Fruit fly (Drosophila melanogaster) whole organism, embryonic: ENCODE measurements around the gene thoc6.

ENCODE experiments used
- Bgb ChIP-seq: fragments of 200-800 bp; sonication (Bioruptor generic); IDR thresholded peaks from 2 replicates; pipeline ENCODE4 v1.3.6; 2022; ENCODE audit warnings: missing biosample characterization, missing genetic modification characterization; ENCODE audit not compliant: partially characterized antibody
- CG10543 ChIP-seq: fragments of 200-800 bp; sonication (Bioruptor generic); optimal IDR thresholded peaks from 3 replicates; lab custom pipeline; 2017; ENCODE audit warnings: missing biosample characterization, mild to moderate bottlenecking, missing genetic modification characterization, moderate library complexity
- CG12659 ChIP-seq: fragments of 200-800 bp; sonication (Bioruptor generic); optimal IDR thresholded peaks from 3 replicates; lab custom pipeline; 2017; ENCODE audit warnings: mild to moderate bottlenecking, missing biosample characterization, missing genetic modification reagents, missing genetic modification characterization
- CG12769 ChIP-seq: fragments of 200-800 bp; sonication (Bioruptor generic); optimal IDR thresholded peaks from 2 replicates; lab custom pipeline; 2019; ENCODE audit warnings: missing biosample characterization, mild to moderate bottlenecking, missing genetic modification characterization, moderate library complexity
- CG1529 ChIP-seq: fragments of 200-800 bp; sonication (Bioruptor generic); optimal IDR thresholded peaks from 3 replicates; lab custom pipeline; 2018; ENCODE audit warnings: missing biosample characterization, missing genetic modification characterization
- CG2116 ChIP-seq: fragments of 200-800 bp; sonication (Bioruptor generic); optimal IDR thresholded peaks from 3 replicates; lab custom pipeline; 2018; ENCODE audit warnings: missing biosample characterization, mild to moderate bottlenecking, missing genetic modification characterization
- CG2678 ChIP-seq: fragments of 200-800 bp; sonication (Bioruptor generic); optimal IDR thresholded peaks from 3 replicates; lab custom pipeline; 2019; ENCODE audit warnings: missing biosample characterization, mild to moderate bottlenecking, missing genetic modification characterization, moderate library complexity
- CG30020 ChIP-seq: fragments of 200-800 bp; optimal IDR thresholded peaks from 2 replicates; lab custom pipeline; 2019; ENCODE audit warnings: missing biosample characterization, mild to moderate bottlenecking, missing genetic modification characterization, moderate library complexity
- CG3065 ChIP-seq: fragments of 200-800 bp; sonication (Bioruptor generic); optimal IDR thresholded peaks from 2 replicates; lab custom pipeline; 2016; ENCODE audit warnings: missing biosample characterization, missing genetic modification characterization
- CG31388 ChIP-seq: fragments of 200-800 bp; sonication (Bioruptor generic); optimal IDR thresholded peaks from 2 replicates; lab custom pipeline; 2016; ENCODE audit warnings: missing biosample characterization, missing genetic modification characterization
- CG4617 ChIP-seq: fragments of 200-800 bp; sonication (Bioruptor generic); optimal IDR thresholded peaks from 3 replicates; lab custom pipeline; 2016; ENCODE audit warnings: missing biosample characterization, missing genetic modification characterization, borderline replicate concordance
- CG4730 ChIP-seq: fragments of 200-800 bp; sonication (Bioruptor generic); IDR thresholded peaks from 2 replicates; pipeline ENCODE4 v1.3.6; 2022; ENCODE audit warnings: missing biosample characterization, missing genetic modification characterization
- CG6683 ChIP-seq: fragments of 200-800 bp; sonication (Bioruptor generic); optimal IDR thresholded peaks from 2 replicates; lab custom pipeline; 2017; ENCODE audit warnings: missing biosample characterization, mild to moderate bottlenecking, missing genetic modification characterization, missing genetic modification reagents
- CG6791 ChIP-seq: fragments of 200-800 bp; sonication (Bioruptor generic); IDR thresholded peaks from 3 replicates; pipeline ENCODE4 v1.3.6; 2022; ENCODE audit warnings: missing biosample characterization, missing genetic modification characterization; ENCODE audit not compliant: partially characterized antibody
- CG7271 ChIP-seq: fragments of 200-800 bp; sonication (Bioruptor generic); optimal IDR thresholded peaks from 2 replicates; lab custom pipeline; 2018; ENCODE audit warnings: missing biosample characterization, mild to moderate bottlenecking, missing genetic modification characterization, moderate library complexity
- CG8359 ChIP-seq: fragments of 200-800 bp; sonication (Bioruptor generic); optimal IDR thresholded peaks from 2 replicates; lab custom pipeline; 2017; ENCODE audit warnings: missing biosample characterization, mild to moderate bottlenecking, missing genetic modification characterization, borderline replicate concordance
- CG8478 ChIP-seq: fragments of >200 bp; optimal IDR thresholded peaks from 2 replicates; lab custom pipeline; 2018
- CG9215 ChIP-seq: fragments of 200-800 bp; sonication (Bioruptor generic); IDR thresholded peaks from 2 replicates; pipeline ENCODE4 v1.3.6; 2022; ENCODE audit warnings: missing biosample characterization, missing genetic modification characterization
- CG9797 ChIP-seq: fragments of 200-800 bp; sonication (Bioruptor generic); optimal IDR thresholded peaks from 3 replicates; lab custom pipeline; 2018; ENCODE audit warnings: missing biosample characterization, mild to moderate bottlenecking, missing genetic modification characterization
- Deaf1 ChIP-seq: fragments of 200-800 bp; optimal IDR thresholded peaks from 3 replicates; lab custom pipeline; 2019; ENCODE audit warnings: missing biosample characterization, mild to moderate bottlenecking, missing genetic modification characterization, moderate library complexity
- Drgx ChIP-seq: fragments of 200-800 bp; sonication (Bioruptor generic); IDR thresholded peaks from 2 replicates; pipeline ENCODE4 v1.3.6; 2022; ENCODE audit warnings: missing biosample characterization, missing genetic modification characterization
- ERR ChIP-seq: fragments of 200-800 bp; sonication (Bioruptor generic); optimal IDR thresholded peaks from 2 replicates; lab custom pipeline; 2016; ENCODE audit warnings: missing biosample characterization, missing genetic modification characterization
- HLH3B ChIP-seq: fragments of 200-800 bp; sonication (Bioruptor generic); IDR thresholded peaks from 2 replicates; pipeline ENCODE4 v1.3.6; 2022; ENCODE audit warnings: missing biosample characterization, missing genetic modification characterization
- HLH4C ChIP-seq: fragments of 200-800 bp; sonication (Bioruptor generic); IDR thresholded peaks from 3 replicates; pipeline ENCODE4 v1.3.6; 2022; ENCODE audit warnings: missing biosample characterization, missing genetic modification characterization; ENCODE audit not compliant: partially characterized antibody
- HLHmδ ChIP-seq: fragments of 200-800 bp; sonication (Bioruptor generic); optimal IDR thresholded peaks from 2 replicates; lab custom pipeline; 2018; ENCODE audit warnings: missing biosample characterization, mild to moderate bottlenecking, missing genetic modification characterization, moderate library complexity
- MBD-R2 ChIP-seq: fragments of 200-800 bp; sonication (Bioruptor generic); IDR thresholded peaks from 2 replicates; pipeline ENCODE4 v1.3.6; 2022; ENCODE audit warnings: missing biosample characterization, missing genetic modification characterization
- Med ChIP-seq: fragments of 200-800 bp; sonication (Bioruptor generic); peaks from one replicate; lab custom pipeline; 2016; ENCODE audit warnings: missing biosample characterization, missing genetic modification characterization, mild to moderate bottlenecking, inconsistent platforms, moderate library complexity
- Oli ChIP-seq: fragments of 200-800 bp; sonication (Bioruptor generic); optimal IDR thresholded peaks from 2 replicates; lab custom pipeline; 2018; ENCODE audit warnings: missing biosample characterization, mild to moderate bottlenecking, missing genetic modification characterization, moderate library complexity
- Opbp ChIP-seq: fragments of 200-800 bp; sonication (Bioruptor generic); IDR thresholded peaks from 3 replicates; pipeline ENCODE4 v1.3.6; 2022; ENCODE audit warnings: missing biosample characterization, missing genetic modification characterization; ENCODE audit not compliant: partially characterized antibody
- Sin3A ChIP-seq: fragments of >200 bp; optimal IDR thresholded peaks from 2 replicates; lab custom pipeline; 2018
- Sry-δ ChIP-seq: fragments of 200-800 bp; sonication (Bioruptor generic); optimal IDR thresholded peaks from 2 replicates; lab custom pipeline; 2016; ENCODE audit warnings: missing biosample characterization, missing genetic modification characterization
- Ssrp ChIP-seq: fragments of 200-800 bp; sonication (Bioruptor generic); optimal IDR thresholded peaks from 2 replicates; lab custom pipeline; 2018; ENCODE audit warnings: missing biosample characterization, mild to moderate bottlenecking, missing genetic modification characterization, moderate library complexity
- bab2 ChIP-seq: fragments of 200-800 bp; sonication (Bioruptor generic); optimal IDR thresholded peaks from 2 replicates; lab custom pipeline; 2016; ENCODE audit warnings: missing biosample characterization, missing genetic modification characterization
- ci ChIP-seq: fragments of 200-800 bp; sonication (Bioruptor generic); IDR thresholded peaks from 3 replicates; pipeline ENCODE4 v1.3.6; 2022; ENCODE audit warnings: missing biosample characterization, missing genetic modification characterization
- da ChIP-seq: fragments of 200-800 bp; sonication (Bioruptor generic); optimal IDR thresholded peaks from 2 replicates; lab custom pipeline; 2016; ENCODE audit warnings: missing biosample characterization, missing genetic modification characterization
- dati ChIP-seq: fragments of 200-800 bp; sonication (Bioruptor generic); IDR thresholded peaks from 2 replicates; pipeline ENCODE4 v1.3.6; 2022; ENCODE audit warnings: missing biosample characterization, missing genetic modification characterization
- exex ChIP-seq: fragments of 200-800 bp; sonication (Bioruptor generic); optimal IDR thresholded peaks from 4 replicates; lab custom pipeline; 2018; ENCODE audit warnings: missing biosample characterization, mild to moderate bottlenecking, missing genetic modification characterization, moderate library complexity
- inv ChIP-seq: fragments of 200-800 bp; sonication (Bioruptor generic); IDR thresholded peaks from 2 replicates; pipeline ENCODE4 v1.3.6; 2022; ENCODE audit warnings: missing biosample characterization, missing genetic modification characterization; ENCODE audit not compliant: partially characterized antibody
- kah ChIP-seq: fragments of 200-800 bp; sonication (Bioruptor generic); optimal IDR thresholded peaks from 2 replicates; lab custom pipeline; 2018; ENCODE audit warnings: missing biosample characterization, mild to moderate bottlenecking, missing genetic modification characterization
- nom ChIP-seq: fragments of 200-800 bp; sonication (Bioruptor generic); optimal IDR thresholded peaks from 2 replicates; lab custom pipeline; 2017; ENCODE audit warnings: missing biosample characterization, missing genetic modification characterization, mild to moderate bottlenecking, moderate library complexity, missing genetic modification reagents
- org-1 ChIP-seq: fragments of 200-800 bp; sonication (Bioruptor generic); optimal IDR thresholded peaks from 2 replicates; lab custom pipeline; 2017; ENCODE audit warnings: missing biosample characterization, missing genetic modification characterization
- sens ChIP-seq: fragments of 200-800 bp; sonication (Bioruptor generic); peaks from one replicate; lab custom pipeline; 2016; ENCODE audit warnings: missing biosample characterization, missing genetic modification characterization
- sens-2 ChIP-seq: fragments of 200-800 bp; sonication (Bioruptor generic); IDR thresholded peaks from 2 replicates; pipeline ENCODE4 v1.3.6; 2022; ENCODE audit warnings: missing biosample characterization, missing genetic modification characterization
- slbo ChIP-seq: fragments of 200-800 bp; sonication (Bioruptor generic); IDR thresholded peaks from 2 replicates; pipeline ENCODE4 v1.3.6; 2022; ENCODE audit warnings: missing biosample characterization, missing genetic modification characterization
- stwl ChIP-seq: fragments of 200-800 bp; sonication (Bioruptor generic); optimal IDR thresholded peaks from 3 replicates; lab custom pipeline; 2018; ENCODE audit warnings: missing biosample characterization, mild to moderate bottlenecking, missing genetic modification characterization, moderate library complexity
- trem ChIP-seq: fragments of 200-800 bp; optimal IDR thresholded peaks from 3 replicates; lab custom pipeline; 2019; ENCODE audit warnings: missing biosample characterization, mild to moderate bottlenecking, missing genetic modification characterization, moderate library complexity
- tup ChIP-seq: fragments of 200-800 bp; sonication (Bioruptor generic); optimal IDR thresholded peaks from 2 replicates; lab custom pipeline; 2016; ENCODE audit warnings: missing biosample characterization, mild to moderate bottlenecking, missing genetic modification characterization, moderate library complexity
- vfl ChIP-seq: fragments of 200-800 bp; sonication (Bioruptor generic); optimal IDR thresholded peaks from 2 replicates; lab custom pipeline; 2016; ENCODE audit warnings: missing biosample characterization, missing genetic modification characterization
- z ChIP-seq: fragments of 200-800 bp; sonication (Bioruptor generic); IDR thresholded peaks from 3 replicates; pipeline ENCODE4 v1.3.6; 2022; ENCODE audit warnings: missing biosample characterization, missing genetic modification characterization

Gene thoc6

DNA sequence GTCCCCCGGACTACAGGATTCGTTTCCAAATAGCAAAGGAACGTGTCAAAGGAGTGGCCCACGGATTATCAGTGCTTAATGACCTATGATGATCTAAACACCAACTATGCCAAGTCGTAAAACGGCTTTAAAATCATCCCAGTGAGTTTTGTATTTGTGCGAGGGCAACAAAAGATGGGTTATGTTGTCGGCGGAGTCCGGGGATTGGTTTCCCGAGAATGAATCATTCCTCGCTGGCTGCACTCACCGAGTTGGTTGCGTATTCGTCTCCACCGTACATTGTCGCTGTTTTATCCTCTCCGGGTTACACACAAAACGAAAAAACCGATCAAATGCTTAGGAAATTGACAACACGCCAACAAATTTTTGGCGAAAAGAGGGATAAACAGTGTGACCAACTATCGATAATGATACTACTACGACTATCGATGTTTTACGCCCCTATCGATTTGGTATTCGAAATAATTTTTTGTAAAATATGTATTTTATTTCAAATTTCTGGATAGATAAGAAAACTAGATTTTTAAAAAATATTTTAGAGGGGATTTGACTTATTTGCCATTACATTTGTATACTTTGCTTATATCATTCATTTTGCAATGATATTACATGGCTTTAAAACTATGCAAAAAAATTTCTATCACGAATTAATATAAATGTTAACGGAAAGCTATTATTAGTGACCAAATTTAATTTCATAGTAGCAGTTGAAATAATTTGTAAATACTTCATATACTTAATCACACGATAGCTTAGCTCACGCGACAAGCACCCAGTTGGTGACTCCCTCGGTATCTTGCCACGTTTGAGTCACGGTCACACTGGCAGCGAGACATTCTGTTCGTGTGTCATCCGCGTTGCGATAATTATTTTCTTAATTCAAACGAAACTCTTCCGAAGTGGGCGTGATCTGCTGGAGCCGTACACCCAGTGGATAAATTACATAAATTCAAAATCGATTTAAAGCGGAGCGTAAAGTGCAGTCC lies 47.5 kb downstream of the thoc6 start, which contains the start of the genes eIF3l and Nrx-IV (continued):
- peak; percentile 35 for TF ChIP-seq stwl (tag; lab: Kevin White, UChicago)
- no peak for TF ChIP-seq da
- TF ChIP-seq org-1: no peak
- no peak for TF ChIP-seq ERR (GFP tag; lab: Kevin White, UChicago)
- TF ChIP-seq CG10543: no peak
- no peak for TF ChIP-seq CG7271 (tag; lab: Kevin White, UChicago)
- TF ChIP-seq HLH4C (GFP tag; lab: Robert Waterston, UW): peak; percentile 69
- peak; percentile 74 for TF ChIP-seq Sry-δ (GFP tag; lab: Kevin White, UChicago)
- peak; percentile 12 for TF ChIP-seq CG12769
- no peak for TF ChIP-seq CG8359
- no peak for TF ChIP-seq z (GFP tag; lab: Robert Waterston, UW)
- TF ChIP-seq CG4617: peak; percentile 47
- no peak for TF ChIP-seq Oli (tag; lab: Kevin White, UChicago)
- peak; percentile 77 for TF ChIP-seq CG9797
- peak; percentile 11 for TF ChIP-seq kah (GFP tag; lab: Kevin White, UChicago)
- no peak for TF ChIP-seq exex (tag; lab: Kevin White, UChicago)
- no peak for TF ChIP-seq nom (GFP tag; lab: Kevin White, UChicago)
- TF ChIP-seq bab2 (GFP tag; lab: Kevin White, UChicago): no peak
- peak; percentile 72 for TF ChIP-seq inv (GFP tag; lab: Robert Waterston, UW)
- TF ChIP-seq CG2678 (tag; lab: Kevin White, UChicago): no peak
- peak; percentile 36 for TF ChIP-seq sens (GFP tag; lab: Kevin White, UChicago)
- TF ChIP-seq HLH3B (GFP tag; lab: Robert Waterston, UW): no peak
- TF ChIP-seq CG6791 (GFP tag; lab: Robert Waterston, UW): peak; percentile 56
- no peak for TF ChIP-seq CG4730 (GFP tag; lab: Robert Waterston, UW)
- TF ChIP-seq dati (GFP tag; lab: Robert Waterston, UW): no peak
- no peak for TF ChIP-seq CG8478 (lab: Kevin White, UChicago)
- TF ChIP-seq Opbp (GFP tag; lab: Robert Waterston, UW): peak; percentile 54
- TF ChIP-seq CG12659: peak; percentile 35
- peak; percentile 61 for TF ChIP-seq Deaf1 (tag; lab: Kevin White, UChicago)
- no peak for TF ChIP-seq Drgx
- peak; percentile 15; the same call in 1 of the 2 replicates for TF ChIP-seq MBD-R2 (GFP tag; lab: Robert Waterston, UW)
- peak; percentile 65 for TF ChIP-seq Med (GFP tag; lab: Kevin White, UChicago)
- TF ChIP-seq Sin3A (lab: Kevin White, UChicago): peak; percentile 24
- TF ChIP-seq trem (tag; lab: Kevin White, UChicago): peak; percentile 41
- no peak for TF ChIP-seq CG9215 (GFP tag; lab: Robert Waterston, UW)
- no peak for TF ChIP-seq Ssrp (tag; lab: Kevin White, UChicago)
- peak; percentile 47 for TF ChIP-seq CG2116
- no peak for TF ChIP-seq vfl (GFP tag; lab: Kevin White, UChicago)
- no peak for TF ChIP-seq tup (GFP tag; lab: Kevin White, UChicago)
- TF ChIP-seq sens-2 (GFP tag; lab: Robert Waterston, UW): no peak
- TF ChIP-seq CG30020 (tag; lab: Kevin White, UChicago): peak; percentile 27
- TF ChIP-seq HLHmδ (GFP tag; lab: Kevin White, UChicago): peak; percentile 39
- no peak for TF ChIP-seq CG1529 (GFP tag; lab: Kevin White, UChicago)
- no peak for TF ChIP-seq CG6683 (GFP tag; lab: Kevin White, UChicago)
- peak; percentile 28; the same call in 1 of the 3 replicates for TF ChIP-seq ci (GFP tag; lab: Robert Waterston, UW)
- no peak for TF ChIP-seq CG31388 (GFP tag; lab: Kevin White, UChicago)
- peak; percentile 40; the same call in 1 of the 2 replicates for TF ChIP-seq Bgb (GFP tag; lab: Robert Waterston, UW)
- TF ChIP-seq CG3065: no peak
- no peak for TF ChIP-seq slbo (GFP tag; lab: Robert Waterston, UW)
